Fruit fly (Drosophila melanogaster) whole organism, adult: ENCODE results near the gene SsRbeta.
A peak's percentile ranks its signal among the peaks of the same experiment; 100 is the strongest.

ENCODE experiments used
- CG11617 ChIP-seq: fragments of 200-800 bp; sonication (Bioruptor generic); optimal IDR thresholded peaks from 2 replicates; lab custom pipeline; 2017; ENCODE audit warnings: mild to moderate bottlenecking, missing biosample characterization, missing genetic modification reagents, missing genetic modification characterization
- CG33017 ChIP-seq: fragments of 200-800 bp; sonication (Bioruptor generic); optimal IDR thresholded peaks from 2 replicates; lab custom pipeline; 2018; ENCODE audit warnings: missing biosample characterization, mild to moderate bottlenecking, missing genetic modification characterization, moderate library complexity
- CG7101 ChIP-seq: fragments of 200-800 bp; sonication (Bioruptor generic); optimal IDR thresholded peaks from 2 replicates; lab custom pipeline; 2018; ENCODE audit warnings: missing biosample characterization, mild to moderate bottlenecking, missing genetic modification characterization, moderate library complexity
- Clk ChIP-seq: fragments of 200-800 bp; sonication (Bioruptor generic); optimal IDR thresholded peaks from 2 replicates; lab custom pipeline; 2017; ENCODE audit warnings: missing biosample characterization, missing genetic modification characterization
- Mnt ChIP-seq: fragments of 200-800 bp; sonication (Bioruptor generic); optimal IDR thresholded peaks from 2 replicates; lab custom pipeline; 2016; ENCODE audit warnings: missing biosample characterization, mild to moderate bottlenecking, missing genetic modification characterization
- bab1 ChIP-seq: fragments of 200-800 bp; sonication (Bioruptor generic); optimal IDR thresholded peaks from 3 replicates; lab custom pipeline; 2019; ENCODE audit warnings: missing biosample characterization, mild to moderate bottlenecking, missing genetic modification characterization, moderate library complexity
- cnc ChIP-seq, 2 experiments: fragments of >200 bp; optimal IDR thresholded peaks; 2 replicates each; lab custom pipeline; 2017
- kay ChIP-seq: fragments of 200-800 bp; sonication (Bioruptor generic); peaks from one replicate; lab custom pipeline; 2016; ENCODE audit warnings: missing biosample characterization, missing genetic modification characterization, borderline replicate concordance
- pad ChIP-seq: fragments of 200-800 bp; sonication (Bioruptor generic); optimal IDR thresholded peaks from 3 replicates; lab custom pipeline; 2017; ENCODE audit warnings: missing biosample characterization, missing genetic modification characterization, mild to moderate bottlenecking, moderate library complexity, missing genetic modification reagents
- tj ChIP-seq: fragments of 200-800 bp; sonication (Bioruptor generic); optimal IDR thresholded peaks from 3 replicates; lab custom pipeline; 2017; ENCODE audit warnings: missing biosample characterization, mild to moderate bottlenecking, missing genetic modification characterization, moderate library complexity

dm6 chr3L:16128481-16128972, 890 bp upstream of the SsRbeta start, which contains the start of gene Pgm1:
- TF ChIP-seq pad (peak; percentile 72), cnc (optimal IDR thresholded peaks at IDR 0.05; lab: Kevin White, UChicago) (no peak), kay (GFP tag; lab: Kevin White, UChicago) (no peak), bab1 (peak; percentile 93), CG33017 (tag; lab: Kevin White, UChicago) (peak; percentile 88), CG11617 (GFP tag; lab: Kevin White, UChicago) (peak; percentile 90), CG7101 (tag; lab: Kevin White, UChicago) (peak; percentile 79), Clk (peak; percentile 71), tj (GFP tag; lab: Kevin White, UChicago) (peak; percentile 93), Mnt (GFP tag; lab: Kevin White, UChicago) (peak; percentile 90)
